Worm (Caenorhabditis elegans): Measurements from ENCODE around the gene W06H8.2.

- TF ChIP-seq nhr-21 (tag; optimal IDR thresholded peaks at IDR 0.05) (no peak), dmd-4 (tag; optimal IDR thresholded peaks at IDR 0.05) (no peak), zag-1 (tag; optimal IDR thresholded peaks at IDR 0.05) (no peak), lsy-2 (tag; optimal IDR thresholded peaks at IDR 0.05) (no peak), ceh-82 (tag; optimal IDR thresholded peaks at IDR 0.05) (no peak), lin-13 (GFP tag; optimal IDR thresholded peaks at IDR 0.05) (no peak), lin-39 (tag; optimal IDR thresholded peaks at IDR 0.05) (no peak), unc-62 (GFP tag; optimal IDR thresholded peaks at IDR 0.05) (no peak), gmeb-1 (tag; optimal IDR thresholded peaks at IDR 0.05) (no peak), R02D3.7 (tag; optimal IDR thresholded peaks at IDR 0.05) (no peak), ztf-1 (GFP tag; conservative IDR thresholded peaks at IDR 0.05) (no peak), unc-39 (tag; optimal IDR thresholded peaks at IDR 0.05) (no peak)
These were observed 20.1 kb downstream of the W06H8.2 start, which contains the start of gene W06H8.6 for ce11 chrV:6226530-6227125.

Measured in whole organism, L2 larva.